Worm (Caenorhabditis elegans) whole organism, late embryonic: ENCODE results near the gene idpp-14.

Source experiments
- C08G9.2 ChIP-seq: sonication (generic microtip); optimal IDR thresholded peaks from 2 replicates; lab custom pipeline; 2016; ENCODE audit warnings: mild to moderate bottlenecking, missing genetic modification characterization, moderate library complexity, missing compliant biosample characterization
- C38D4.7 ChIP-seq: fragments of 200-800 bp; sonication (Bioruptor generic); optimal IDR thresholded peaks from 2 replicates; lab custom pipeline; 2018; ENCODE audit warnings: mild to moderate bottlenecking, missing genetic modification characterization, moderate library complexity, missing compliant biosample characterization
- K02D7.2 ChIP-seq: sonication (generic microtip); optimal IDR thresholded peaks from 2 replicates; lab custom pipeline; 2017; ENCODE audit warnings: mild to moderate bottlenecking, missing genetic modification characterization, missing compliant biosample characterization
- K09A11.1 ChIP-seq: sonication (generic microtip); optimal IDR thresholded peaks from 2 replicates; lab custom pipeline; 2017; ENCODE audit warnings: antibody characterized with exemption, mild to moderate bottlenecking, missing genetic modification characterization, missing compliant biosample characterization; ENCODE audit not compliant: insufficient read depth
- Y22D7AL.16 ChIP-seq: sonication (generic microtip); optimal IDR thresholded peaks from 2 replicates; lab custom pipeline; 2016; ENCODE audit warnings: missing genetic modification characterization, missing compliant biosample characterization
- ceh-19 ChIP-seq: fragments of 200-800 bp; sonication (Bioruptor generic); optimal IDR thresholded peaks from 2 replicates; lab custom pipeline; 2018; ENCODE audit warnings: mild to moderate bottlenecking, missing genetic modification characterization, missing compliant biosample characterization
- ceh-22 ChIP-seq: sonication (generic microtip); optimal IDR thresholded peaks from 2 replicates; lab custom pipeline; 2017; ENCODE audit warnings: missing biosample characterization, missing genetic modification characterization
- ceh-24 ChIP-seq: sonication (generic microtip); optimal IDR thresholded peaks from 2 replicates; lab custom pipeline; 2016; ENCODE audit warnings: mild to moderate bottlenecking, missing genetic modification characterization, missing compliant biosample characterization
- ceh-30 ChIP-seq: fragments of 150-350 bp; optimal IDR thresholded peaks from 2 replicates; lab custom pipeline; 2014; ENCODE audit warnings: missing biosample characterization, missing genetic modification characterization
- ceh-45 ChIP-seq: fragments of 200-800 bp; sonication (Bioruptor generic); IDR thresholded peaks from 2 replicates; pipeline ENCODE4 v1.3.6; 2022; ENCODE audit warnings: missing genetic modification reagents, missing genetic modification characterization, missing compliant biosample characterization
- dmd-4 ChIP-seq: sonication (generic microtip); optimal IDR thresholded peaks from 2 replicates; lab custom pipeline; 2016; ENCODE audit warnings: borderline replicate concordance, missing genetic modification characterization, missing compliant biosample characterization
- dve-1 ChIP-seq: sonication (generic microtip); optimal IDR thresholded peaks from 2 replicates; lab custom pipeline; 2017; ENCODE audit warnings: antibody characterized with exemption, mild to moderate bottlenecking, missing genetic modification characterization, missing compliant biosample characterization
- elt-2 ChIP-seq: sonication (generic microtip); optimal IDR thresholded peaks from 2 replicates; lab custom pipeline; 2016; ENCODE audit warnings: missing genetic modification reagents, missing genetic modification characterization, missing compliant biosample characterization
- eyg-1 ChIP-seq: sonication (generic microtip); optimal IDR thresholded peaks from 2 replicates; lab custom pipeline; 2016; ENCODE audit warnings: missing genotype, missing genetic modification characterization, missing compliant biosample characterization
- fax-1 ChIP-seq: sonication (generic microtip); optimal IDR thresholded peaks from 2 replicates; lab custom pipeline; 2016; ENCODE audit warnings: missing genotype, missing genetic modification characterization, missing compliant biosample characterization
- fkh-10 ChIP-seq: fragments of 150-350 bp; optimal IDR thresholded peaks from 2 replicates; lab custom pipeline; 2014; ENCODE audit warnings: missing biosample characterization, missing genetic modification reagents, missing genetic modification characterization
- fkh-6 ChIP-seq: sonication (generic microtip); optimal IDR thresholded peaks from 2 replicates; lab custom pipeline; 2016; ENCODE audit warnings: missing genetic modification characterization, missing compliant biosample characterization
- hlh-30 ChIP-seq: sonication (generic microtip); optimal IDR thresholded peaks from 2 replicates; lab custom pipeline; 2017; ENCODE audit warnings: antibody characterized with exemption, missing genetic modification characterization, missing compliant biosample characterization; ENCODE audit not compliant: insufficient read depth
- hlh-6 ChIP-seq: sonication (generic microtip); optimal IDR thresholded peaks from 2 replicates; lab custom pipeline; 2016; ENCODE audit warnings: missing genotype, missing genetic modification characterization, missing compliant biosample characterization
- lim-6 ChIP-seq: sonication (generic microtip); optimal IDR thresholded peaks from 2 replicates; lab custom pipeline; 2016; ENCODE audit warnings: missing genetic modification characterization, missing compliant biosample characterization
- lin-11 ChIP-seq: fragments of 200-800 bp; sonication (Bioruptor generic); optimal IDR thresholded peaks from 2 replicates; lab custom pipeline; 2018; ENCODE audit warnings: mild to moderate bottlenecking, missing genetic modification characterization, missing compliant biosample characterization
- madf-2 ChIP-seq: sonication (generic microtip); optimal IDR thresholded peaks from 2 replicates; lab custom pipeline; 2017; ENCODE audit warnings: missing genetic modification characterization, missing compliant biosample characterization
- mec-3 ChIP-seq: sonication (generic microtip); optimal IDR thresholded peaks from 2 replicates; lab custom pipeline; 2016; ENCODE audit warnings: borderline replicate concordance, missing genetic modification characterization, missing compliant biosample characterization
- npax-4 ChIP-seq: sonication (generic microtip); optimal IDR thresholded peaks from 2 replicates; lab custom pipeline; 2016; ENCODE audit warnings: missing genetic modification characterization, missing compliant biosample characterization
- odd-2 ChIP-seq: sonication (generic microtip); optimal IDR thresholded peaks from 2 replicates; lab custom pipeline; 2017; ENCODE audit warnings: antibody characterized with exemption, mild to moderate bottlenecking, missing genetic modification characterization, missing compliant biosample characterization
- pat-9 ChIP-seq: fragments of 200-800 bp; sonication (Bioruptor generic); optimal IDR thresholded peaks from 2 replicates; lab custom pipeline; 2018; ENCODE audit warnings: mild to moderate bottlenecking, missing genetic modification characterization, moderate library complexity, missing compliant biosample characterization
- pqm-1 ChIP-seq: sonication (generic microtip); optimal IDR thresholded peaks from 2 replicates; lab custom pipeline; 2016; ENCODE audit warnings: missing genetic modification characterization, missing compliant biosample characterization
- rnt-1 ChIP-seq: sonication (generic microtip); optimal IDR thresholded peaks from 2 replicates; lab custom pipeline; 2016; ENCODE audit warnings: missing genetic modification characterization, missing compliant biosample characterization
- sdc-2 ChIP-seq: sonication (generic microtip); optimal IDR thresholded peaks from 2 replicates; lab custom pipeline; 2016; ENCODE audit warnings: missing genotype, missing genetic modification characterization, missing compliant biosample characterization
- sox-2 ChIP-seq: fragments of 200-800 bp; sonication (Bioruptor generic); IDR thresholded peaks from 2 replicates; pipeline ENCODE4 v1.3.6; 2022; ENCODE audit warnings: missing genetic modification reagents, missing genetic modification characterization, missing compliant biosample characterization
- sox-4 ChIP-seq: sonication (generic microtip); optimal IDR thresholded peaks from 2 replicates; lab custom pipeline; 2017; ENCODE audit warnings: mild to moderate bottlenecking, missing genetic modification characterization, inconsistent platforms, missing compliant biosample characterization
- syd-9 ChIP-seq: sonication (generic microtip); optimal IDR thresholded peaks from 2 replicates; lab custom pipeline; 2016; ENCODE audit warnings: mild to moderate bottlenecking, missing genetic modification characterization, moderate library complexity, missing compliant biosample characterization
- tbx-7 ChIP-seq: sonication (generic microtip); optimal IDR thresholded peaks from 2 replicates; lab custom pipeline; 2016; ENCODE audit warnings: missing genotype, missing genetic modification characterization, missing compliant biosample characterization
- ttx-3 ChIP-seq: sonication (generic microtip); optimal IDR thresholded peaks from 2 replicates; lab custom pipeline; 2016; ENCODE audit warnings: missing genetic modification reagents, missing genetic modification characterization, missing compliant biosample characterization
- unc-3 ChIP-seq, 2 experiments: fragments of 200-800 bp in 1 of 2; sonication (Bioruptor generic) in 1 of 2; sonication (generic microtip) in 1 of 2; conservative IDR thresholded peaks in 1 of 2; optimal IDR thresholded peaks in 1 of 2; 2 replicates each; pipeline versions ENCODE4 v1.3.6 to Lab custom; 2016 to 2022; ENCODE audit warnings: missing compliant biosample characterization in 2 of 2, missing genetic modification characterization in 2 of 2, missing genetic modification reagents in 1 of 2
- unc-42 ChIP-seq: sonication (generic microtip); optimal IDR thresholded peaks from 2 replicates; lab custom pipeline; 2016; ENCODE audit warnings: missing genotype, missing genetic modification characterization, missing compliant biosample characterization
- unc-55 ChIP-seq: sonication (generic microtip); optimal IDR thresholded peaks from 2 replicates; lab custom pipeline; 2017; ENCODE audit warnings: missing biosample characterization, missing genetic modification reagents, missing genetic modification characterization
- zip-5 ChIP-seq: sonication (generic microtip); optimal IDR thresholded peaks from 2 replicates; lab custom pipeline; 2016; ENCODE audit warnings: missing genetic modification characterization, missing compliant biosample characterization
- ztf-16 ChIP-seq: sonication (generic microtip); optimal IDR thresholded peaks from 2 replicates; lab custom pipeline; 2017; ENCODE audit warnings: missing genetic modification characterization, missing compliant biosample characterization

Gene idpp-14

ce11 chrX:16044325-16044724, 37.8 kb upstream of the idpp-14 start:
- TF ChIP-seq unc-55 (GFP tag; lab: Kevin White, UChicago) (no peak), unc-42 (peak; percentile 24)

ce11 chrX:16046379-16046778, 35.8 kb upstream of the idpp-14 start:
- TF ChIP-seq lin-11 (no peak), pqm-1 (tag; lab: Kevin White, UChicago) (no peak), ceh-24 (tag; lab: Kevin White, UChicago) (no peak), sox-2 (no peak), odd-2 (tag; lab: Kevin White, UChicago) (no peak), K09A11.1 (tag; lab: Kevin White, UChicago) (no peak)

- TF ChIP-seq elt-2 (tag; lab: Kevin White, UChicago) = no peak
- no peak for TF ChIP-seq C38D4.7 (GFP tag; lab: Kevin White, UChicago)
- no peak for TF ChIP-seq rnt-1
- TF ChIP-seq sox-4 (tag; lab: Kevin White, UChicago) = no peak
- TF ChIP-seq ttx-3 (tag; lab: Kevin White, UChicago) = no peak
- no peak for TF ChIP-seq lim-6 (tag; lab: Kevin White, UChicago)
- TF ChIP-seq madf-2 (tag; lab: Kevin White, UChicago) = no peak
- no peak for TF ChIP-seq hlh-6 (tag; lab: Kevin White, UChicago)
- TF ChIP-seq hlh-30 (tag; lab: Kevin White, UChicago) = no peak
- TF ChIP-seq syd-9 = no peak
- TF ChIP-seq C08G9.2 = no peak
- TF ChIP-seq mec-3 (tag; lab: Kevin White, UChicago) = no peak
- TF ChIP-seq K02D7.2 (tag; lab: Kevin White, UChicago) = no peak
- no peak for TF ChIP-seq Y22D7AL.16 (tag; lab: Kevin White, UChicago)
- no peak for TF ChIP-seq fkh-10 (GFP tag; lab: Kevin White, UChicago)
- no peak for TF ChIP-seq unc-3 (GFP tag; conservative IDR thresholded peaks at IDR 0.05; lab: Robert Waterston, UW)
- no peak for TF ChIP-seq unc-3 (tag; optimal IDR thresholded peaks at IDR 0.05; lab: Kevin White, UChicago)
- no peak for TF ChIP-seq fax-1 (tag; lab: Kevin White, UChicago)
- no peak for TF ChIP-seq ceh-45 (GFP tag; lab: Robert Waterston, UW)
- TF ChIP-seq sdc-2 = no peak
- no peak for TF ChIP-seq tbx-7 (tag; lab: Kevin White, UChicago)
- TF ChIP-seq, all 69 proteins: peak for 0
Measured at ce11 chrX:16049573-16049972, 32.6 kb upstream of the idpp-14 start, which contains the start of gene cpd-2. Gene cpd-2 (plus strand): TSS chrX:16049873.

ce11 chrX:16055245-16055644, 26.9 kb upstream of the idpp-14 start, which contains the start of gene T27A8.7:
Gene T27A8.7 (plus strand): TSS chrX:16055545.
- TF ChIP-seq madf-2 (tag; lab: Kevin White, UChicago) = no peak
- TF ChIP-seq ceh-19 (GFP tag; lab: Kevin White, UChicago) = no peak
- TF ChIP-seq K02D7.2 (tag; lab: Kevin White, UChicago) = no peak
- TF ChIP-seq ceh-30 (tag; lab: Kevin White, UChicago) = no peak
- no peak for TF ChIP-seq pat-9
- no peak for TF ChIP-seq Y22D7AL.16 (tag; lab: Kevin White, UChicago)
- TF ChIP-seq K09A11.1 (tag; lab: Kevin White, UChicago) = no peak
- no peak for TF ChIP-seq fkh-6
- no peak for TF ChIP-seq zip-5 (tag; lab: Kevin White, UChicago)
- no peak for TF ChIP-seq npax-4 (tag; lab: Kevin White, UChicago)
- TF ChIP-seq sdc-2 = no peak
- TF ChIP-seq dve-1 (tag; lab: Kevin White, UChicago) = no peak
- TF ChIP-seq eyg-1 (tag; lab: Kevin White, UChicago) = no peak
- no peak for TF ChIP-seq ztf-16 (tag; lab: Kevin White, UChicago)
- TF ChIP-seq ceh-22 (tag; lab: Kevin White, UChicago) = no peak
- no peak for TF ChIP-seq dmd-4 (tag; lab: Kevin White, UChicago)
- TF ChIP-seq unc-42 = no peak
- TF ChIP-seq hlh-6 (tag; lab: Kevin White, UChicago) = no peak
- TF ChIP-seq, all 69 proteins: peak for 0
